Fruit fly (Drosophila melanogaster) whole organism, pupa: ENCODE data around the gene CG9107.
A peak's percentile ranks its signal among the peaks of the same experiment; 100 is the strongest.

Experiments
- CG10348 ChIP-seq: fragments of 200-800 bp; sonication (Bioruptor generic); IDR thresholded peaks from 2 replicates; pipeline ENCODE4 v1.3.6; 2022; ENCODE audit warnings: missing biosample characterization, missing genetic modification characterization
- CG12605 ChIP-seq: fragments of 200-800 bp; sonication (Bioruptor generic); IDR thresholded peaks from 2 replicates; pipeline ENCODE4 v1.3.6; 2022; ENCODE audit warnings: missing biosample characterization, missing genetic modification characterization
- CG13204 ChIP-seq: fragments of 200-800 bp; sonication (Bioruptor generic); optimal IDR thresholded peaks from 2 replicates; lab custom pipeline; 2018; ENCODE audit warnings: missing biosample characterization, mild to moderate bottlenecking, missing genetic modification characterization, moderate library complexity
- CG15710 ChIP-seq: fragments of 200-800 bp; sonication (Bioruptor generic); optimal IDR thresholded peaks from 2 replicates; lab custom pipeline; 2018; ENCODE audit warnings: missing biosample characterization, mild to moderate bottlenecking, missing genetic modification characterization, moderate library complexity
- CG34367 ChIP-seq: fragments of 200-800 bp; sonication (Bioruptor generic); optimal IDR thresholded peaks from 2 replicates; lab custom pipeline; 2018; ENCODE audit warnings: missing biosample characterization, mild to moderate bottlenecking, missing genetic modification characterization
- CG4496 ChIP-seq: fragments of 200-800 bp; sonication (Bioruptor generic); IDR thresholded peaks from 3 replicates; pipeline ENCODE4 v1.3.6; 2022; ENCODE audit warnings: missing biosample characterization, missing genetic modification characterization
- CG8159 ChIP-seq: fragments of 200-800 bp; sonication (Bioruptor generic); optimal IDR thresholded peaks from 3 replicates; lab custom pipeline; 2018; ENCODE audit warnings: missing biosample characterization, mild to moderate bottlenecking, missing genetic modification characterization, moderate library complexity
- CG8301 ChIP-seq: fragments of 200-800 bp; sonication (Bioruptor generic); optimal IDR thresholded peaks from 2 replicates; lab custom pipeline; 2018; ENCODE audit warnings: missing biosample characterization, mild to moderate bottlenecking, missing genetic modification characterization
- D1 ChIP-seq: fragments of 200-800 bp; sonication (Bioruptor generic); optimal IDR thresholded peaks from 2 replicates; lab custom pipeline; 2018; ENCODE audit warnings: missing biosample characterization, mild to moderate bottlenecking, missing genetic modification characterization, moderate library complexity
- EcR ChIP-seq: fragments of 200-800 bp; sonication (Bioruptor generic); optimal IDR thresholded peaks from 3 replicates; lab custom pipeline; 2019; ENCODE audit warnings: missing biosample characterization, missing genetic modification characterization, mild to moderate bottlenecking, moderate library complexity, missing genetic modification reagents
- Ets98B ChIP-seq: fragments of 200-800 bp; sonication (Bioruptor generic); IDR thresholded peaks from 2 replicates; pipeline ENCODE4 v1.3.6; 2022; ENCODE audit warnings: missing biosample characterization, missing genetic modification characterization
- Snoo ChIP-seq: fragments of 200-800 bp; sonication (Bioruptor generic); optimal IDR thresholded peaks from 3 replicates; lab custom pipeline; 2017; ENCODE audit warnings: missing biosample characterization, mild to moderate bottlenecking, missing genetic modification characterization, inconsistent platforms
- fd96Ca ChIP-seq: fragments of 200-800 bp; sonication (Bioruptor generic); IDR thresholded peaks from 3 replicates; pipeline ENCODE4 v1.3.6; 2022; ENCODE audit warnings: missing biosample characterization, missing genetic modification characterization
- gl ChIP-seq: fragments of 200-800 bp; sonication (Bioruptor generic); optimal IDR thresholded peaks from 2 replicates; lab custom pipeline; 2018; ENCODE audit warnings: missing biosample characterization, mild to moderate bottlenecking, missing genetic modification characterization

DNA sequence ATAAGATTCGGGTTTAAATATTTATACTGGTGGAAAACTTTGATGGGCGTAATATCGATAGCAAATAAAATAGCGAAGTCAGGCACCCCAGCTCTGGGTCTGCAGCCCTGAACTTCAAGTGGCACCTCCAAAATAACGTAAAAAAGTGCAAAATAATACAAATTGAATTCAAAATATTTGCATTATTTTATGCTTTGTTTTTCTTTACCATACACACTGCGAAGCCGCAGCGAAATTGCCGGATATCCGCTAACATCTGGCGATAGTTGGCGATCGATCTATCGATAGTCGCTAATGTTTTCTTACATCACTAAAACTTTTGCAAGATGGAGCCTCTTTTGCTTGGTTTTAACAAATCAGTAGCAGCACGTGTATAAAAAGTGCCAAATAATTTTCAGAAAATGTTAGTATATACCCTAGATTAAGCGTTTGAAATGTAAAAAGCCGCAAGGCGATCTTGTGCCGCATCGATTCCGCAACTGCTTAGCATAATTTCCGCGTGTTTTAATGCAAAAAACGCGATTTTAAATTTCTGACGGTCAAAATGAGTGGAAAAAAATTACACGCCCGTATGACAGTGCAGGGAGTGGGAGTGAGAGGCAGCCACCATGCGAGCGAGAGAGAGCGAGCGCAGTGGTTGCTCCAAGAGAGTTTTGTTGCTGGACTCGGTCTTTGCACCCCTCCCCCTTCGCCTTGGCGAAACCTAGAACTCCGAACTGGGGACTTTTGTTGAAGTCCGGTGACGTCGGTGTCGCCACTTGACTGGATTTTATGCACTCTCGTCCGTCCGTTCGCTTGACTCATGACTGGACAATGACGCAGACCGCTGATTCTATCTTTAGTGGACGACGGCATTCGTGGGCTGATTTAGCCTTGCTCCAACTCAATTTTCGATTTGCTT lies 42.7 kb downstream of the CG9107 start, which contains the start of gene eIF4A:
- TF ChIP-seq EcR (GFP tag; lab: Kevin White, UChicago) (peak; percentile 47), CG13204 (GFP tag; lab: Kevin White, UChicago) (peak; percentile 10), gl (no peak), Ets98B (no peak), CG10348 (GFP tag; lab: Robert Waterston, UW) (no peak), fd96Ca (GFP tag; lab: Robert Waterston, UW) (no peak), CG15710 (tag; lab: Kevin White, UChicago) (no peak), CG12605 (GFP tag; lab: Robert Waterston, UW) (no peak), CG4496 (no peak), CG8159 (tag; lab: Kevin White, UChicago) (peak; percentile 6), CG34367 (tag; lab: Kevin White, UChicago) (peak; percentile 11), Snoo (tag; lab: Kevin White, UChicago) (no peak), D1 (tag; lab: Kevin White, UChicago) (no peak), CG8301 (tag; lab: Kevin White, UChicago) (no peak)
